Worm (Caenorhabditis elegans) whole organism, young adult: ENCODE data around the gene Y59A8B.21.
A peak's percentile ranks its signal among the peaks of the same experiment; 100 is the strongest.

Source experiments
- F23B12.7 ChIP-seq: sonication (generic microtip); optimal IDR thresholded peaks from 2 replicates; lab custom pipeline; 2017; ENCODE audit warnings: missing genetic modification characterization, mild to moderate bottlenecking, missing compliant biosample characterization, antibody characterized with exemption, moderate library complexity; ENCODE audit not compliant: insufficient read depth
- F33H1.4 ChIP-seq: fragments of 200-800 bp; sonication (Bioruptor generic); IDR thresholded peaks from 2 replicates; pipeline ENCODE4 v1.3.6; 2022; ENCODE audit warnings: missing genetic modification reagents, missing genetic modification characterization, missing compliant biosample characterization
- F52B5.7 ChIP-seq: sonication (generic microtip); optimal IDR thresholded peaks from 2 replicates; lab custom pipeline; 2016; ENCODE audit warnings: mild to moderate bottlenecking, missing genetic modification characterization, missing compliant biosample characterization
- akir-1 ChIP-seq: fragments of 200-800 bp; sonication (Bioruptor generic); optimal IDR thresholded peaks from 2 replicates; lab custom pipeline; 2018; ENCODE audit warnings: mild to moderate bottlenecking, missing genetic modification characterization, moderate library complexity, missing compliant biosample characterization
- attf-5 ChIP-seq: fragments of 200-800 bp; sonication (Bioruptor generic); optimal IDR thresholded peaks from 2 replicates; lab custom pipeline; 2018; ENCODE audit warnings: mild to moderate bottlenecking, missing genetic modification characterization, missing compliant biosample characterization
- attf-6 ChIP-seq: fragments of 200-800 bp; sonication (Bioruptor generic); IDR thresholded peaks from 2 replicates; pipeline ENCODE4 v1.3.6; 2022; ENCODE audit warnings: missing genetic modification reagents, missing genetic modification characterization, missing compliant biosample characterization
- cebp-2 ChIP-seq: fragments of 200-800 bp; sonication (Bioruptor generic); IDR thresholded peaks from 2 replicates; pipeline ENCODE4 v1.3.6; 2022; ENCODE audit warnings: missing genetic modification characterization, missing compliant biosample characterization
- ceh-58 ChIP-seq: fragments of 200-800 bp; sonication (Bioruptor generic); IDR thresholded peaks from 2 replicates; pipeline ENCODE4 v1.3.6; 2022; ENCODE audit warnings: missing genetic modification characterization, missing compliant biosample characterization
- ceh-79 ChIP-seq: sonication (generic microtip); optimal IDR thresholded peaks from 2 replicates; lab custom pipeline; 2017; ENCODE audit warnings: mild to moderate bottlenecking, missing genetic modification characterization, missing compliant biosample characterization
- ceh-91 ChIP-seq: fragments of 200-800 bp; sonication (Bioruptor generic); IDR thresholded peaks from 2 replicates; pipeline ENCODE4 v1.3.6; 2022; ENCODE audit warnings: missing genetic modification reagents, missing genetic modification characterization, missing compliant biosample characterization
- die-1 ChIP-seq: sonication (generic microtip); optimal IDR thresholded peaks from 2 replicates; lab custom pipeline; 2016; ENCODE audit warnings: missing genotype, mild to moderate bottlenecking, missing genetic modification characterization, missing compliant biosample characterization
- dox-1 ChIP-seq: fragments of 200-800 bp; sonication (Bioruptor generic); IDR thresholded peaks from 2 replicates; pipeline ENCODE4 v1.3.6; 2022; ENCODE audit warnings: missing genetic modification reagents, missing genetic modification characterization, missing compliant biosample characterization
- dpff-1 ChIP-seq: sonication (generic microtip); optimal IDR thresholded peaks from 2 replicates; lab custom pipeline; 2017; ENCODE audit warnings: mild to moderate bottlenecking, missing genetic modification characterization, missing compliant biosample characterization
- dpl-1 ChIP-seq: fragments of 150-350 bp; optimal IDR thresholded peaks from 2 replicates; lab custom pipeline; 2014; ENCODE audit warnings: missing biosample characterization, missing genetic modification reagents, missing genetic modification characterization
- egrh-3 ChIP-seq: fragments of 200-800 bp; sonication (Bioruptor generic); IDR thresholded peaks from 2 replicates; pipeline ENCODE4 v1.3.6; 2022; ENCODE audit warnings: missing genetic modification reagents, missing genetic modification characterization, missing compliant biosample characterization
- ekl-4 ChIP-seq: fragments of 200-800 bp; sonication (Bioruptor generic); IDR thresholded peaks from 2 replicates; pipeline ENCODE4 v1.3.6; 2022; ENCODE audit warnings: missing genetic modification reagents, missing genetic modification characterization, missing compliant biosample characterization
- ets-4 ChIP-seq: fragments of 200-800 bp; sonication (Bioruptor generic); optimal IDR thresholded peaks from 2 replicates; lab custom pipeline; 2018; ENCODE audit warnings: mild to moderate bottlenecking, missing genetic modification characterization, missing compliant biosample characterization
- hlh-12 ChIP-seq: sonication (generic microtip); optimal IDR thresholded peaks from 2 replicates; lab custom pipeline; 2016; ENCODE audit warnings: missing genetic modification characterization, missing compliant biosample characterization
- hlh-26 ChIP-seq: fragments of 200-800 bp; sonication (Bioruptor generic); conservative IDR thresholded peaks from 2 replicates; pipeline ENCODE4 v1.3.6; 2022; ENCODE audit warnings: missing genetic modification reagents, missing genetic modification characterization, missing compliant biosample characterization
- hmg-20 ChIP-seq: fragments of 200-800 bp; sonication (Bioruptor generic); IDR thresholded peaks from 2 replicates; pipeline ENCODE4 v1.3.6; 2022; ENCODE audit warnings: missing genetic modification reagents, missing genetic modification characterization, missing compliant biosample characterization
- lin-40 ChIP-seq: sonication (generic microtip); optimal IDR thresholded peaks from 2 replicates; lab custom pipeline; 2016; ENCODE audit warnings: missing genetic modification characterization, mild to moderate bottlenecking, missing compliant biosample characterization, missing genotype, missing genetic modification reagents
- mcd-1 ChIP-seq: fragments of 200-800 bp; sonication (Bioruptor generic); IDR thresholded peaks from 2 replicates; pipeline ENCODE4 v1.3.6; 2022; ENCODE audit warnings: missing genetic modification reagents, missing genetic modification characterization, missing compliant biosample characterization
- mxl-1 ChIP-seq: sonication (generic microtip); optimal IDR thresholded peaks from 2 replicates; lab custom pipeline; 2016; ENCODE audit warnings: missing genetic modification characterization, missing compliant biosample characterization
- nfyb-1 ChIP-seq: fragments of 200-800 bp; sonication (Bioruptor generic); IDR thresholded peaks from 2 replicates; pipeline ENCODE4 v1.3.6; 2022; ENCODE audit warnings: missing genetic modification reagents, missing genetic modification characterization, missing compliant biosample characterization
- nhr-179 ChIP-seq: sonication (generic microtip); optimal IDR thresholded peaks from 2 replicates; lab custom pipeline; 2016; ENCODE audit warnings: mild to moderate bottlenecking, missing genetic modification characterization, missing compliant biosample characterization
- nhr-90 ChIP-seq: sonication (generic microtip); optimal IDR thresholded peaks from 2 replicates; lab custom pipeline; 2016; ENCODE audit warnings: missing genotype, mild to moderate bottlenecking, missing genetic modification characterization, missing compliant biosample characterization
- pbrm-1 ChIP-seq: fragments of 200-800 bp; sonication (Bioruptor generic); IDR thresholded peaks from 2 replicates; pipeline ENCODE4 v1.3.6; 2022; ENCODE audit warnings: missing genetic modification reagents, missing genetic modification characterization, missing compliant biosample characterization
- pha-4 ChIP-seq: fragments of 150-350 bp; sonication (generic microtip); optimal IDR thresholded peaks from 2 replicates; lab custom pipeline; 2014; ENCODE audit warnings: missing biosample characterization, missing genetic modification reagents, missing genetic modification characterization
- repo-1 ChIP-seq: sonication (generic microtip); optimal IDR thresholded peaks from 2 replicates; lab custom pipeline; 2017; ENCODE audit warnings: mild to moderate bottlenecking, missing genetic modification characterization, missing compliant biosample characterization
- rpc-1 ChIP-seq, 2 experiments: fragments of 150-350 bp in 1 of 2; sonication (generic microtip) in 1 of 2; optimal IDR thresholded peaks; 2 replicates each; lab custom pipeline; 2014 to 2018; ENCODE audit warnings: missing biosample characterization in 1 of 2, missing genetic modification characterization in 1 of 2, missing genetic modification reagents in 1 of 2, missing genotype in 1 of 2
- sdz-38 ChIP-seq: sonication (generic microtip); optimal IDR thresholded peaks from 2 replicates; lab custom pipeline; 2016; ENCODE audit warnings: missing genotype, missing genetic modification characterization, missing compliant biosample characterization
- sea-2 ChIP-seq: fragments of 200-800 bp; sonication (Bioruptor generic); IDR thresholded peaks from 2 replicates; pipeline ENCODE4 v1.3.6; 2022; ENCODE audit warnings: missing genetic modification characterization, missing compliant biosample characterization
- snpc-1.1 ChIP-seq: sonication (generic microtip); optimal IDR thresholded peaks from 2 replicates; lab custom pipeline; 2017; ENCODE audit warnings: missing genetic modification characterization, mild to moderate bottlenecking, missing compliant biosample characterization, antibody characterized with exemption, moderate library complexity, missing genotype, missing genetic modification reagents; ENCODE audit not compliant: insufficient read depth
- snpc-1.3 ChIP-seq: sonication (generic microtip); optimal IDR thresholded peaks from 2 replicates; lab custom pipeline; 2017; ENCODE audit warnings: missing genetic modification characterization, mild to moderate bottlenecking, missing compliant biosample characterization, antibody characterized with exemption, moderate library complexity, missing genotype, missing genetic modification reagents; ENCODE audit not compliant: insufficient read depth
- snpc-4 ChIP-seq, 5 experiments: fragments of 150-350 bp in 1 of 5; sonication (generic microtip) in 4 of 5; optimal IDR thresholded peaks; 2 replicates each; lab custom pipeline; 2014 to 2018; ENCODE audit warnings: missing genetic modification characterization in 5 of 5, missing biosample characterization in 3 of 5, antibody characterized with exemption in 2 of 5, mild to moderate bottlenecking in 2 of 5, missing compliant biosample characterization in 2 of 5, missing genotype in 2 of 5, moderate library complexity in 2 of 5, missing genetic modification reagents in 1 of 5
- sptf-2 ChIP-seq: fragments of 200-800 bp; sonication (Bioruptor generic); optimal IDR thresholded peaks from 2 replicates; lab custom pipeline; 2018; ENCODE audit warnings: mild to moderate bottlenecking, missing genetic modification characterization, missing compliant biosample characterization
- tlf-1 ChIP-seq: fragments of 200-800 bp; sonication (Bioruptor generic); optimal IDR thresholded peaks from 2 replicates; lab custom pipeline; 2018; ENCODE audit warnings: mild to moderate bottlenecking, missing genetic modification characterization, missing compliant biosample characterization
- unc-130 ChIP-seq: sonication (generic microtip); optimal IDR thresholded peaks from 2 replicates; lab custom pipeline; 2016; ENCODE audit warnings: missing genetic modification reagents, missing genetic modification characterization, missing compliant biosample characterization
- unc-62 ChIP-seq: fragments of 150-350 bp; optimal IDR thresholded peaks from 2 replicates; lab custom pipeline; 2014; ENCODE audit warnings: missing biosample characterization, missing genetic modification reagents, missing genetic modification characterization
- xnd-1 ChIP-seq: sonication (generic microtip); optimal IDR thresholded peaks from 2 replicates; lab custom pipeline; 2016; ENCODE audit warnings: missing genotype, missing genetic modification reagents, missing genetic modification characterization, missing compliant biosample characterization
- zfh-2 ChIP-seq: fragments of 200-800 bp; sonication (Bioruptor generic); conservative IDR thresholded peaks from 2 replicates; pipeline ENCODE4 v1.3.6; 2022; ENCODE audit warnings: missing genetic modification reagents, missing genetic modification characterization, missing compliant biosample characterization
- zim-3 ChIP-seq: sonication (generic microtip); optimal IDR thresholded peaks from 2 replicates; lab custom pipeline; 2017; ENCODE audit warnings: mild to moderate bottlenecking, missing genetic modification characterization, moderate library complexity, missing compliant biosample characterization

The Y59A8B.21 gene

DNA sequence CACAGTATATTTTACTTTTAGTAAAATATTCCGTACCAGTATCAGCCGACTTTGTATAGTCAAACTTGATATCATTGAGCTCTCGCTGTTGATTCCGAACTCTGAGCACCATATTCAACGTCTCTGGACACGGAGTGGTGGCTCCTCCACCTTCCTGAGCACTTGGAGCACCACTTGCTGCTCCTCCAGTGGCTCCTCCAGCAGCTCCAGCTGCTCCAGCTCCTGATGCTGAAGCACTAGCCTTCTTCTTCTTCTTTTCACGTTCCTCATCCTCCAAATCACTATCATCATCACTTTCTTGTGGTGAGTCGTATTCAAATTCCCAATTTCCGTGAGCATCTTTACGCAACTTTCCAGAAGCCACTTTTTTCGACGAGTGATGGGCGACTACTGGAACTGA, 30.0 kb upstream of the Y59A8B.21 start:
- TF ChIP-seq sdz-38 (tag; lab: Kevin White, UChicago) (no peak), tlf-1 (GFP tag; lab: Kevin White, UChicago) (no peak), hlh-26 (GFP tag; lab: Robert Waterston, UW) (no peak), zfh-2 (GFP tag; lab: Robert Waterston, UW) (peak; percentile 44; the same call in 1 of the 2 replicates), nhr-90 (tag; lab: Kevin White, UChicago) (no peak), zim-3 (tag; lab: Kevin White, UChicago) (no peak), nhr-179 (no peak), attf-6 (GFP tag; lab: Robert Waterston, UW) (no peak), rpc-1 (optimal IDR thresholded peaks at IDR 0.05; lab: Kevin White, UChicago) (no peak), rpc-1 (tag; optimal IDR thresholded peaks at IDR 0.05; lab: Kevin White, UChicago) (no peak), egrh-3 (peak; percentile 57; the same call in 1 of the 2 replicates)

DNA sequence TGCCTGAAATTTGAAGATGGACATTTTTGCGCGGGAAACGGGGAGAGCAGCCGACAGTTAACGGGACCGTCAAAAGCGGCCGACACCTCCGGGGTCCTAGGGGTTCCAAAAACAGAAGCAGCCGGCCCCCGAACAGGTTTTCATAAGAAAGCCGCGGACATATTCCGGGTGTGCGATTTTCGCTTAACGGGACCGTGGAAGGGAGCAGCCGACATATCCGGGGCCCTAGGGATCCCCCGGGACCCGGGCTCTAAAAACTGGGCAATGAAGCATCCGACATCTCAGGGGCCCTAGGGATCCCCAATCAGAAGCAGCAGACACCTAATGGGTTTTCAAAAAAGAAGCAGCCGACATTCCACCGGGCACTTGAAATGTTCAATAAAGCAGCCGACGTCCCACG, 23.6 kb upstream of the Y59A8B.21 start:
- TF ChIP-seq mcd-1 (GFP tag; lab: Robert Waterston, UW) (0 out of 2 replicates have a peak, but pooled peaks have one; percentile 6), snpc-4 (GFP tag; optimal IDR thresholded peaks at IDR 0.05; lab: Kevin White, UChicago) (no peak), snpc-4 (tag; optimal IDR thresholded peaks at IDR 0.05; lab: Kevin White, UChicago) (peak in 1 of 4 experiments; percentile 28), ekl-4 (GFP tag; lab: Robert Waterston, UW) (0 out of 2 replicates have a peak, but pooled peaks have one; percentile 35), nfyb-1 (GFP tag; lab: Robert Waterston, UW) (no peak), F33H1.4 (GFP tag; lab: Robert Waterston, UW) (no peak), ceh-58 (GFP tag; lab: Robert Waterston, UW) (0 out of 2 replicates have a peak, but pooled peaks have one; percentile 68), F52B5.7 (tag; lab: Kevin White, UChicago) (no peak), dox-1 (GFP tag; lab: Robert Waterston, UW) (0 out of 2 replicates have a peak, but pooled peaks have one; percentile 20), zfh-2 (GFP tag; lab: Robert Waterston, UW) (peak; percentile 85), mxl-1 (tag; lab: Kevin White, UChicago) (no peak), dpff-1 (tag; lab: Kevin White, UChicago) (no peak), ceh-91 (no peak), unc-62 (GFP tag; lab: Kevin White, UChicago) (no peak), hmg-20 (GFP tag; lab: Robert Waterston, UW) (no peak), pbrm-1 (GFP tag; lab: Robert Waterston, UW) (0 out of 2 replicates have a peak, but pooled peaks have one; percentile 38), ets-4 (GFP tag; lab: Kevin White, UChicago) (no peak), cebp-2 (no peak), egrh-3 (no peak), F23B12.7 (no peak), unc-130 (no peak), pha-4 (tag; lab: Kevin White, UChicago) (no peak), lin-40 (tag; lab: Kevin White, UChicago) (no peak), tlf-1 (GFP tag; lab: Kevin White, UChicago) (no peak)

- TF ChIP-seq die-1 (tag; lab: Kevin White, UChicago), result no peak
- no peak for TF ChIP-seq dox-1 (GFP tag; lab: Robert Waterston, UW)
- TF ChIP-seq sptf-2, result no peak
- TF ChIP-seq akir-1 (GFP tag; lab: Kevin White, UChicago), result no peak
- TF ChIP-seq snpc-1.1, result no peak
- no peak for TF ChIP-seq hlh-12 (tag; lab: Kevin White, UChicago)
- no peak for TF ChIP-seq attf-5 (GFP tag; lab: Kevin White, UChicago)
- TF ChIP-seq unc-130, result no peak
- no peak for TF ChIP-seq sea-2 (GFP tag; lab: Robert Waterston, UW)
- TF ChIP-seq snpc-1.3 (tag; lab: Kevin White, UChicago), result no peak
- no peak for TF ChIP-seq xnd-1 (tag; lab: Kevin White, UChicago)
- no peak for TF ChIP-seq ceh-79 (tag; lab: Kevin White, UChicago)
- TF ChIP-seq repo-1, result no peak
- no peak for TF ChIP-seq nfyb-1 (GFP tag; lab: Robert Waterston, UW)
- TF ChIP-seq dpl-1 (GFP tag; lab: Kevin White, UChicago), result no peak
- TF ChIP-seq, all 124 proteins: peak for 0
Measured at ce11 chrV:17966747-17967146, 19.3 kb upstream of the Y59A8B.21 start, which contains the start of gene gck-3. TSS of gene gck-3 (minus strand) at chrV:17966847.
